Worm (Caenorhabditis elegans) whole organism, late embryonic: Measurements from ENCODE around the gene acs-22.

Source experiments
- C08G9.2 ChIP-seq: sonication (generic microtip); optimal IDR thresholded peaks from 2 replicates; lab custom pipeline; 2016; ENCODE audit warnings: mild to moderate bottlenecking, missing genetic modification characterization, moderate library complexity, missing compliant biosample characterization
- C38D4.7 ChIP-seq: fragments of 200-800 bp; sonication (Bioruptor generic); optimal IDR thresholded peaks from 2 replicates; lab custom pipeline; 2018; ENCODE audit warnings: mild to moderate bottlenecking, missing genetic modification characterization, moderate library complexity, missing compliant biosample characterization
- T23F11.4 ChIP-seq: fragments of 200-800 bp; sonication (Bioruptor generic); optimal IDR thresholded peaks from 2 replicates; lab custom pipeline; 2018; ENCODE audit warnings: mild to moderate bottlenecking, missing genetic modification characterization, missing compliant biosample characterization
- ahr-1 ChIP-seq: sonication (generic microtip); optimal IDR thresholded peaks from 2 replicates; lab custom pipeline; 2016; ENCODE audit warnings: missing genetic modification characterization, missing compliant biosample characterization
- ama-1 ChIP-seq: fragments of 150-350 bp; optimal IDR thresholded peaks from 2 replicates; lab custom pipeline; 2014
- ceh-14 ChIP-seq: sonication (generic microtip); optimal IDR thresholded peaks from 2 replicates; lab custom pipeline; 2016; ENCODE audit warnings: missing genotype, missing genetic modification characterization, missing compliant biosample characterization
- ceh-2 ChIP-seq: sonication (generic microtip); optimal IDR thresholded peaks from 2 replicates; lab custom pipeline; 2016; ENCODE audit warnings: missing genotype, missing genetic modification characterization, missing compliant biosample characterization
- ceh-24 ChIP-seq: sonication (generic microtip); optimal IDR thresholded peaks from 2 replicates; lab custom pipeline; 2016; ENCODE audit warnings: mild to moderate bottlenecking, missing genetic modification characterization, missing compliant biosample characterization
- ceh-31 ChIP-seq: sonication (generic microtip); optimal IDR thresholded peaks from 2 replicates; lab custom pipeline; 2016; ENCODE audit warnings: missing genetic modification characterization, missing compliant biosample characterization
- ceh-45 ChIP-seq: fragments of 200-800 bp; sonication (Bioruptor generic); IDR thresholded peaks from 2 replicates; pipeline ENCODE4 v1.3.6; 2022; ENCODE audit warnings: missing genetic modification reagents, missing genetic modification characterization, missing compliant biosample characterization
- ceh-48 ChIP-seq: sonication (generic microtip); optimal IDR thresholded peaks from 2 replicates; lab custom pipeline; 2016; ENCODE audit warnings: missing genetic modification characterization, inconsistent platforms, missing compliant biosample characterization
- ceh-6 ChIP-seq: fragments of 200-800 bp; sonication (Bioruptor generic); optimal IDR thresholded peaks from 2 replicates; lab custom pipeline; 2018; ENCODE audit warnings: mild to moderate bottlenecking, missing genetic modification characterization, missing compliant biosample characterization
- ceh-9 ChIP-seq: sonication (generic microtip); optimal IDR thresholded peaks from 2 replicates; lab custom pipeline; 2016; ENCODE audit warnings: mild to moderate bottlenecking, missing genetic modification characterization, inconsistent platforms, missing compliant biosample characterization
- dve-1 ChIP-seq: sonication (generic microtip); optimal IDR thresholded peaks from 2 replicates; lab custom pipeline; 2017; ENCODE audit warnings: antibody characterized with exemption, mild to moderate bottlenecking, missing genetic modification characterization, missing compliant biosample characterization
- elt-2 ChIP-seq: sonication (generic microtip); optimal IDR thresholded peaks from 2 replicates; lab custom pipeline; 2016; ENCODE audit warnings: missing genetic modification reagents, missing genetic modification characterization, missing compliant biosample characterization
- fkh-10 ChIP-seq: fragments of 150-350 bp; optimal IDR thresholded peaks from 2 replicates; lab custom pipeline; 2014; ENCODE audit warnings: missing biosample characterization, missing genetic modification reagents, missing genetic modification characterization
- hlh-13 ChIP-seq: fragments of 200-800 bp; sonication (Bioruptor generic); optimal IDR thresholded peaks from 2 replicates; lab custom pipeline; 2018; ENCODE audit warnings: mild to moderate bottlenecking, missing genetic modification characterization, missing compliant biosample characterization
- hlh-15 ChIP-seq: sonication (generic microtip); optimal IDR thresholded peaks from 2 replicates; lab custom pipeline; 2016; ENCODE audit warnings: missing genetic modification characterization, missing compliant biosample characterization
- hlh-8 ChIP-seq: sonication (generic microtip); optimal IDR thresholded peaks from 2 replicates; lab custom pipeline; 2016; ENCODE audit warnings: missing genotype, missing genetic modification characterization, missing compliant biosample characterization
- lim-6 ChIP-seq: sonication (generic microtip); optimal IDR thresholded peaks from 2 replicates; lab custom pipeline; 2016; ENCODE audit warnings: missing genetic modification characterization, missing compliant biosample characterization
- lin-11 ChIP-seq: fragments of 200-800 bp; sonication (Bioruptor generic); optimal IDR thresholded peaks from 2 replicates; lab custom pipeline; 2018; ENCODE audit warnings: mild to moderate bottlenecking, missing genetic modification characterization, missing compliant biosample characterization
- nhr-11 ChIP-seq: fragments of 150-350 bp; optimal IDR thresholded peaks from 2 replicates; lab custom pipeline; 2014; ENCODE audit warnings: missing biosample characterization, missing genetic modification characterization
- nhr-232 ChIP-seq: sonication (generic microtip); optimal IDR thresholded peaks from 2 replicates; lab custom pipeline; 2016; ENCODE audit warnings: missing genetic modification characterization, missing compliant biosample characterization
- odd-2 ChIP-seq: sonication (generic microtip); optimal IDR thresholded peaks from 2 replicates; lab custom pipeline; 2017; ENCODE audit warnings: antibody characterized with exemption, mild to moderate bottlenecking, missing genetic modification characterization, missing compliant biosample characterization
- pag-3 ChIP-seq: sonication (generic microtip); optimal IDR thresholded peaks from 2 replicates; lab custom pipeline; 2016; ENCODE audit warnings: missing compliant biosample characterization, missing genetic modification characterization, borderline replicate concordance
- pha-2 ChIP-seq: sonication (generic microtip); optimal IDR thresholded peaks from 2 replicates; lab custom pipeline; 2017; ENCODE audit warnings: mild to moderate bottlenecking, missing genetic modification characterization, missing compliant biosample characterization
- sdc-2 ChIP-seq: sonication (generic microtip); optimal IDR thresholded peaks from 2 replicates; lab custom pipeline; 2016; ENCODE audit warnings: missing genotype, missing genetic modification characterization, missing compliant biosample characterization
- sox-2 ChIP-seq: fragments of 200-800 bp; sonication (Bioruptor generic); IDR thresholded peaks from 2 replicates; pipeline ENCODE4 v1.3.6; 2022; ENCODE audit warnings: missing genetic modification reagents, missing genetic modification characterization, missing compliant biosample characterization
- sox-4 ChIP-seq: sonication (generic microtip); optimal IDR thresholded peaks from 2 replicates; lab custom pipeline; 2017; ENCODE audit warnings: mild to moderate bottlenecking, missing genetic modification characterization, inconsistent platforms, missing compliant biosample characterization
- tbx-7 ChIP-seq: sonication (generic microtip); optimal IDR thresholded peaks from 2 replicates; lab custom pipeline; 2016; ENCODE audit warnings: missing genotype, missing genetic modification characterization, missing compliant biosample characterization
- ttx-3 ChIP-seq: sonication (generic microtip); optimal IDR thresholded peaks from 2 replicates; lab custom pipeline; 2016; ENCODE audit warnings: missing genetic modification reagents, missing genetic modification characterization, missing compliant biosample characterization
- unc-3 ChIP-seq, 2 experiments: fragments of 200-800 bp in 1 of 2; sonication (Bioruptor generic) in 1 of 2; sonication (generic microtip) in 1 of 2; conservative IDR thresholded peaks in 1 of 2; optimal IDR thresholded peaks in 1 of 2; 2 replicates each; pipeline versions ENCODE4 v1.3.6 to Lab custom; 2016 to 2022; ENCODE audit warnings: missing compliant biosample characterization in 2 of 2, missing genetic modification characterization in 2 of 2, missing genetic modification reagents in 1 of 2
- unc-55 ChIP-seq: sonication (generic microtip); optimal IDR thresholded peaks from 2 replicates; lab custom pipeline; 2017; ENCODE audit warnings: missing biosample characterization, missing genetic modification reagents, missing genetic modification characterization
- unc-86 ChIP-seq: sonication (generic microtip); optimal IDR thresholded peaks from 2 replicates; lab custom pipeline; 2016; ENCODE audit warnings: missing genetic modification characterization, missing compliant biosample characterization

The acs-22 gene

ce11 chrX:8944078-8944477, 13.1 kb downstream of the acs-22 start (continued):
- TF ChIP-seq unc-3 (GFP tag; conservative IDR thresholded peaks at IDR 0.05; lab: Robert Waterston, UW) (no peak), unc-3 (tag; optimal IDR thresholded peaks at IDR 0.05; lab: Kevin White, UChicago) (no peak), dve-1 (tag; lab: Kevin White, UChicago) (no peak), elt-2 (peak; percentile 41), ceh-24 (tag; lab: Kevin White, UChicago) (no peak), tbx-7 (no peak), ahr-1 (tag; lab: Kevin White, UChicago) (no peak), T23F11.4 (GFP tag; lab: Kevin White, UChicago) (no peak), lim-6 (tag; lab: Kevin White, UChicago) (no peak), unc-55 (GFP tag; lab: Kevin White, UChicago) (no peak), ttx-3 (tag; lab: Kevin White, UChicago) (peak; percentile 39), unc-86 (tag; lab: Kevin White, UChicago) (no peak), sox-2 (no peak), pag-3 (no peak), ceh-31 (tag; lab: Kevin White, UChicago) (no peak), fkh-10 (GFP tag; lab: Kevin White, UChicago) (no peak)

DNA sequence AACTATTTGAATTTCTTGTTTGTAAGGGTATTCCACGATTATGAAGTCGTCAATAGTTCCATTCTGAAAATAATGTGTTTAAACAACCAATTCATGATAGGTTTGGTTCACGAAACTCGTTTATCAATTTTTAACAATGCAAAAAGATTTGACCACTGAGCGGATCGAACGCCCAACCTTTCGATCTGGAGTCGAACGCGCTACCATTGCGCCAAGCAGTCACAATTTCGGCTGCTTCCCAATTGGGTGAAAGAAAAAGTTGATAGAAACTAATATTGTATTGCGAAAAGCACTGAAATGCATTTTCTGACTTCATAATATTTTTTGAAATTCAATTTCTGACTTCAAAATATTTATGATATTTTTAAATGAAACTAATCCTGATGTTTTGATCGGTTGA, 14.0 kb downstream of the acs-22 start:
- TF ChIP-seq hlh-8 (tag; lab: Kevin White, UChicago) (no peak), lin-11 (tag; lab: Kevin White, UChicago) (no peak), lim-6 (tag; lab: Kevin White, UChicago) (no peak), tbx-7 (no peak)

DNA sequence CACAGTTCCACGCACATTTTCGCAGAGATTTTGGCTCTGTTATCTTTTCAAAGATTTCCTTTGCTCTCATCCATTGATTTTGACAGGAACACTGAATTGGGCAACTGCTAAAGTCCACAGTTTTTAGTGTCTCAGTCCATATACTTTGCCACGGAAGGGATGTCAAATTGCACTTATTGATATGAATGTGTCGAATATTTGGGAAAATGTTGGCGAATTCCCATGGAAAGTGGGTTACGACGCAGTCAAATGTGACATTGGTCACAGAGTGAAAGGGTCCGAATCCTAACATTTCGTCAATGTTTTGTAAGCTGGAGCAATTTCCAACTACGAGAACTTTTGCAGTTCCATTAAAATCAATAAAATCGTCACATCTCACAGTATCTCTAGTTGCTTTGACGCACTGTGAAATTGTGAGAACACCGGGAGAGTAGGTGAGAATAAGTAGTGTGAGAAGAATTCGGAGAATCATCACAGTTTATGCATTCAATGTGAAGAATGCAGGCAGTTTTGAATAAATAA, 19.6 kb downstream of the acs-22 start, which contains the start of gene trk-1:
Gene trk-1, minus strand, starts transcription at position 472 of the 522 bp plus-strand sequence.
- no peak for TF ChIP-seq sdc-2 (tag; lab: Kevin White, UChicago)
- TF ChIP-seq sox-4 (tag; lab: Kevin White, UChicago) = no peak
- TF ChIP-seq ceh-45 (GFP tag; lab: Robert Waterston, UW) = no peak
- no peak for TF ChIP-seq unc-55 (GFP tag; lab: Kevin White, UChicago)
- no peak for TF ChIP-seq nhr-11 (tag; lab: Kevin White, UChicago)
- TF ChIP-seq ceh-24 (tag; lab: Kevin White, UChicago) = no peak
- no peak for TF ChIP-seq dve-1 (tag; lab: Kevin White, UChicago)
- no peak for TF ChIP-seq ceh-48 (tag; lab: Kevin White, UChicago)
- TF ChIP-seq C08G9.2 (tag; lab: Kevin White, UChicago) = no peak
- no peak for TF ChIP-seq ceh-9 (tag; lab: Kevin White, UChicago)
- no peak for TF ChIP-seq nhr-232 (tag; lab: Kevin White, UChicago)
- no peak for TF ChIP-seq tbx-7
- TF ChIP-seq ceh-6 = no peak
- TF ChIP-seq odd-2 = no peak
- no peak for TF ChIP-seq C38D4.7 (GFP tag; lab: Kevin White, UChicago)
- no peak for TF ChIP-seq ceh-14 (tag; lab: Kevin White, UChicago)
- TF ChIP-seq hlh-13 (GFP tag; lab: Kevin White, UChicago) = no peak
- TF ChIP-seq lin-11 (tag; lab: Kevin White, UChicago) = no peak
- TF ChIP-seq ceh-31 (tag; lab: Kevin White, UChicago) = no peak
- no peak for TF ChIP-seq pha-2 (tag; lab: Kevin White, UChicago)

- TF ChIP-seq hlh-15 = no peak
- TF ChIP-seq elt-2 = no peak
- TF ChIP-seq ceh-6 = no peak
- no peak for TF ChIP-seq ama-1
- TF ChIP-seq ceh-31 (tag; lab: Kevin White, UChicago) = peak; percentile 26
- no peak for TF ChIP-seq sdc-2 (tag; lab: Kevin White, UChicago)
- no peak for TF ChIP-seq ceh-2 (tag; lab: Kevin White, UChicago)
- TF ChIP-seq, all 69 proteins: peak for 1
These were observed 21.0 kb downstream of the acs-22 start for ce11 chrX:8952007-8952406.
